Worm (Caenorhabditis elegans) whole organism, L4 larva: ENCODE data around the gene M05D6.3.
A peak's percentile ranks its signal among the peaks of the same experiment; 100 is the strongest.

Experiments used
- D1046.2 ChIP-seq: fragments of 200-800 bp; sonication (Bioruptor generic); IDR thresholded peaks from 2 replicates; pipeline ENCODE4 v1.3.6; 2022; ENCODE audit warnings: missing genetic modification characterization, missing compliant biosample characterization
- F49E8.2 ChIP-seq: sonication (generic microtip); optimal IDR thresholded peaks from 2 replicates; lab custom pipeline; 2016; ENCODE audit warnings: missing compliant biosample characterization, mild to moderate bottlenecking, missing genetic modification characterization, borderline replicate concordance
- R02D3.7 ChIP-seq: fragments of 150-350 bp; sonication (generic microtip); optimal IDR thresholded peaks from 3 replicates; lab custom pipeline; 2014; ENCODE audit warnings: missing biosample characterization, missing genetic modification characterization
- T20F7.1 ChIP-seq: fragments of 200-800 bp; sonication (Bioruptor generic); optimal IDR thresholded peaks from 2 replicates; lab custom pipeline; 2018; ENCODE audit warnings: mild to moderate bottlenecking, missing genetic modification characterization, missing compliant biosample characterization
- Y48G9A.11 ChIP-seq: fragments of 200-800 bp; sonication (Bioruptor generic); IDR thresholded peaks from 2 replicates; pipeline ENCODE4 v1.3.6; 2022; ENCODE audit warnings: missing genetic modification reagents, missing genetic modification characterization, missing compliant biosample characterization
- arid-1 ChIP-seq: fragments of 200-800 bp; sonication (Bioruptor generic); conservative IDR thresholded peaks from 2 replicates; pipeline ENCODE4 v1.3.6; 2022; ENCODE audit warnings: missing genetic modification reagents, missing genetic modification characterization, missing compliant biosample characterization
- ceh-20 ChIP-seq: fragments of 200-800 bp; sonication (Bioruptor generic); IDR thresholded peaks from 2 replicates; pipeline ENCODE4 v1.3.6; 2022; ENCODE audit warnings: missing genetic modification reagents, missing genetic modification characterization, missing compliant biosample characterization
- ceh-28 ChIP-seq: fragments of 150-350 bp; optimal IDR thresholded peaks from 2 replicates; lab custom pipeline; 2014; ENCODE audit warnings: missing biosample characterization, missing genetic modification reagents, missing genetic modification characterization
- ceh-32 ChIP-seq: sonication (generic microtip); optimal IDR thresholded peaks from 2 replicates; lab custom pipeline; 2016; ENCODE audit warnings: mild to moderate bottlenecking, missing genetic modification characterization, missing compliant biosample characterization; ENCODE audit not compliant: poor library complexity
- ceh-82 ChIP-seq: sonication (generic microtip); optimal IDR thresholded peaks from 2 replicates; lab custom pipeline; 2017; ENCODE audit warnings: missing biosample characterization, missing genetic modification characterization
- ctbp-1 ChIP-seq: fragments of 200-800 bp; sonication (Bioruptor generic); IDR thresholded peaks from 2 replicates; pipeline ENCODE4 v1.3.6; 2022; ENCODE audit warnings: missing genetic modification reagents, missing genetic modification characterization, missing compliant biosample characterization
- daf-8 ChIP-seq: fragments of 200-800 bp; sonication (Bioruptor generic); IDR thresholded peaks from 2 replicates; pipeline ENCODE4 v1.3.6; 2022; ENCODE audit warnings: missing genetic modification characterization, missing compliant biosample characterization
- dmd-6 ChIP-seq: fragments of 200-800 bp; sonication (Bioruptor generic); IDR thresholded peaks from 2 replicates; pipeline ENCODE4 v1.3.6; 2022; ENCODE audit warnings: missing genetic modification reagents, missing genetic modification characterization, missing compliant biosample characterization
- dmd-8 ChIP-seq: fragments of 200-800 bp; sonication (Bioruptor generic); IDR thresholded peaks from 2 replicates; pipeline ENCODE4 v1.3.6; 2022; ENCODE audit warnings: missing genetic modification characterization, missing compliant biosample characterization
- dmd-9 ChIP-seq: fragments of 200-800 bp; sonication (Bioruptor generic); IDR thresholded peaks from 2 replicates; pipeline ENCODE4 v1.3.6; 2022; ENCODE audit warnings: missing genetic modification reagents, missing genetic modification characterization, missing compliant biosample characterization
- dpl-1 ChIP-seq: fragments of 150-350 bp; optimal IDR thresholded peaks from 2 replicates; lab custom pipeline; 2014; ENCODE audit warnings: missing biosample characterization, missing genetic modification reagents, missing genetic modification characterization
- dve-1 ChIP-seq: sonication (generic microtip); optimal IDR thresholded peaks from 2 replicates; lab custom pipeline; 2017; ENCODE audit warnings: antibody characterized with exemption, mild to moderate bottlenecking, missing genetic modification characterization, missing compliant biosample characterization; ENCODE audit not compliant: insufficient read depth
- egl-43 ChIP-seq: fragments of 200-800 bp; sonication (Bioruptor generic); IDR thresholded peaks from 2 replicates; pipeline ENCODE4 v1.3.6; 2022; ENCODE audit warnings: missing genetic modification reagents, missing genetic modification characterization, missing compliant biosample characterization
- lin-1 ChIP-seq: fragments of 200-800 bp; sonication (Bioruptor generic); IDR thresholded peaks from 2 replicates; pipeline ENCODE4 v1.3.6; 2022; ENCODE audit warnings: missing genetic modification reagents, missing genetic modification characterization, missing compliant biosample characterization
- lin-13 ChIP-seq: fragments of 150-350 bp; optimal IDR thresholded peaks from 2 replicates; lab custom pipeline; 2014; ENCODE audit warnings: missing biosample characterization, missing genetic modification reagents, missing genetic modification characterization
- lin-29 ChIP-seq: fragments of 200-800 bp; sonication (Bioruptor generic); IDR thresholded peaks from 2 replicates; pipeline ENCODE4 v1.3.6; 2022; ENCODE audit warnings: missing genetic modification reagents, missing genetic modification characterization, missing compliant biosample characterization
- lin-38 ChIP-seq: fragments of 200-800 bp; sonication (Bioruptor generic); IDR thresholded peaks from 2 replicates; pipeline ENCODE4 v1.3.6; 2022; ENCODE audit warnings: missing genetic modification reagents, missing genetic modification characterization, missing compliant biosample characterization
- lin-39 ChIP-seq: fragments of 150-350 bp; optimal IDR thresholded peaks from 2 replicates; lab custom pipeline; 2014; ENCODE audit warnings: missing biosample characterization, missing genetic modification reagents, missing genetic modification characterization
- lsy-2 ChIP-seq, 2 experiments: fragments of 150-350 bp in 1 of 2; sonication (generic microtip) in 1 of 2; optimal IDR thresholded peaks; 2 replicates each; lab custom pipeline; 2014 to 2017; ENCODE audit warnings: missing biosample characterization in 2 of 2, missing genetic modification characterization in 2 of 2
- madf-5 ChIP-seq, 2 experiments: fragments of 200-800 bp; sonication (Bioruptor generic); IDR thresholded peaks; 2 replicates each; pipeline ENCODE4 v1.3.6; 2022; ENCODE audit warnings: missing compliant biosample characterization in 2 of 2, missing genetic modification characterization in 2 of 2
- madf-9 ChIP-seq: fragments of 200-800 bp; sonication (Bioruptor generic); conservative IDR thresholded peaks from 2 replicates; pipeline ENCODE4 v1.3.6; 2022; ENCODE audit warnings: missing genetic modification reagents, missing genetic modification characterization, missing compliant biosample characterization
- mdl-1 ChIP-seq, 2 experiments: fragments of 150-350 bp in 1 of 2; sonication (generic microtip) in 1 of 2; optimal IDR thresholded peaks; 2 replicates each; lab custom pipeline; 2014 to 2017; ENCODE audit warnings: missing biosample characterization in 2 of 2, missing genetic modification characterization in 2 of 2
- mdt-29 ChIP-seq: fragments of 200-800 bp; sonication (Bioruptor generic); IDR thresholded peaks from 2 replicates; pipeline ENCODE4 v1.3.6; 2022; ENCODE audit warnings: missing genetic modification reagents, missing genetic modification characterization, missing compliant biosample characterization
- mep-1 ChIP-seq: fragments of 150-350 bp; sonication (generic microtip); optimal IDR thresholded peaks from 3 replicates; lab custom pipeline; 2014; ENCODE audit warnings: missing biosample characterization, missing genetic modification characterization
- mxl-3 ChIP-seq: fragments of 200-800 bp; sonication (Bioruptor generic); optimal IDR thresholded peaks from 2 replicates; lab custom pipeline; 2018; ENCODE audit warnings: mild to moderate bottlenecking, missing genetic modification characterization, missing compliant biosample characterization
- nhr-237 ChIP-seq: sonication (generic microtip); optimal IDR thresholded peaks from 2 replicates; lab custom pipeline; 2017; ENCODE audit warnings: missing biosample characterization, missing genetic modification characterization
- nhr-28 ChIP-seq: fragments of 150-350 bp; optimal IDR thresholded peaks from 2 replicates; lab custom pipeline; 2014; ENCODE audit warnings: missing biosample characterization, missing genetic modification characterization
- nhr-42 ChIP-seq: fragments of 200-800 bp; sonication (Bioruptor generic); IDR thresholded peaks from 2 replicates; pipeline ENCODE4 v1.3.6; 2022; ENCODE audit warnings: missing genetic modification characterization, missing compliant biosample characterization
- nhr-48 ChIP-seq: sonication (generic microtip); optimal IDR thresholded peaks from 2 replicates; lab custom pipeline; 2016; ENCODE audit warnings: mild to moderate bottlenecking, missing genetic modification characterization, missing compliant biosample characterization
- nhr-77 ChIP-seq: fragments of 150-350 bp; optimal IDR thresholded peaks from 2 replicates; lab custom pipeline; 2014; ENCODE audit warnings: missing biosample characterization, missing genetic modification characterization
- pha-4 ChIP-seq, 2 experiments: fragments of 150-350 bp in 1 of 2; fragments of 200-800 bp in 1 of 2; sonication (Bioruptor generic) in 1 of 2; IDR thresholded peaks in 1 of 2; optimal IDR thresholded peaks in 1 of 2; 2 replicates each; pipeline versions ENCODE4 v1.3.6 to Lab custom; 2014 to 2022; ENCODE audit warnings: missing genetic modification characterization in 2 of 2, missing genetic modification reagents in 2 of 2, missing biosample characterization in 1 of 2, missing compliant biosample characterization in 1 of 2
- sdz-12 ChIP-seq: fragments of 200-800 bp; sonication (Bioruptor generic); optimal IDR thresholded peaks from 2 replicates; lab custom pipeline; 2018; ENCODE audit warnings: mild to moderate bottlenecking, missing genetic modification characterization, missing compliant biosample characterization
- snpc-1.2 ChIP-seq: fragments of 200-800 bp; sonication (Bioruptor generic); IDR thresholded peaks from 2 replicates; pipeline ENCODE4 v1.3.6; 2022; ENCODE audit warnings: missing genetic modification reagents, missing genetic modification characterization, missing compliant biosample characterization
- snpc-4 ChIP-seq: fragments of 150-350 bp; optimal IDR thresholded peaks from 2 replicates; lab custom pipeline; 2014; ENCODE audit warnings: missing biosample characterization, missing genetic modification characterization
- spr-1 ChIP-seq: sonication (generic microtip); optimal IDR thresholded peaks from 2 replicates; lab custom pipeline; 2016; ENCODE audit warnings: mild to moderate bottlenecking, missing genetic modification characterization, missing compliant biosample characterization
- unc-39 ChIP-seq: sonication (generic microtip); optimal IDR thresholded peaks from 2 replicates; lab custom pipeline; 2017; ENCODE audit warnings: missing biosample characterization, missing genetic modification characterization
- unc-62 ChIP-seq, 3 experiments: fragments of 150-350 bp in 1 of 3; sonication (generic microtip); optimal IDR thresholded peaks in 2 of 3; peaks in 1 of 3; 1 replicate in 1 of 3; 2 replicates in 2 of 3; lab custom pipeline; 2014 to 2017; ENCODE audit warnings: missing biosample characterization in 3 of 3, missing genetic modification characterization in 3 of 3, missing genetic modification reagents in 3 of 3, missing genotype in 1 of 3
- vab-7 ChIP-seq: fragments of 200-800 bp; sonication (Bioruptor generic); IDR thresholded peaks from 2 replicates; pipeline ENCODE4 v1.3.6; 2022; ENCODE audit warnings: missing genetic modification reagents, missing genetic modification characterization, missing compliant biosample characterization
- zfp-3 ChIP-seq: fragments of 200-800 bp; sonication (Bioruptor generic); conservative IDR thresholded peaks from 2 replicates; pipeline ENCODE4 v1.3.6; 2022; ENCODE audit warnings: missing genetic modification reagents, missing genetic modification characterization, missing compliant biosample characterization
- zip-2 ChIP-seq: fragments of 150-350 bp; optimal IDR thresholded peaks from 2 replicates; lab custom pipeline; 2014; ENCODE audit warnings: missing biosample characterization, missing genetic modification characterization
- ztf-7 ChIP-seq: fragments of 150-350 bp; optimal IDR thresholded peaks from 2 replicates; lab custom pipeline; 2014; ENCODE audit warnings: missing biosample characterization, missing genetic modification characterization

The M05D6.3 gene

ce11 chrII:8481033-8481708 is 5.6 kb downstream of the M05D6.3 start (continued):
- TF ChIP-seq dpl-1 (GFP tag; lab: Kevin White, UChicago) (no peak), unc-62 (GFP tag; optimal IDR thresholded peaks at IDR 0.05 in 1 of 2; lab: Kevin White, UChicago) (peak in 1 of 2 experiments; percentile 5), unc-62 (tag; optimal IDR thresholded peaks at IDR 0.05; lab: Kevin White, UChicago) (no peak), mxl-3 (GFP tag; lab: Kevin White, UChicago) (no peak), madf-9 (GFP tag; lab: Robert Waterston, UW) (no peak), lin-39 (no peak), egl-43 (GFP tag; lab: Robert Waterston, UW) (no peak), dmd-8 (GFP tag; lab: Robert Waterston, UW) (no peak), snpc-4 (no peak), D1046.2 (GFP tag; lab: Robert Waterston, UW) (no peak), lin-13 (GFP tag; lab: Kevin White, UChicago) (no peak), nhr-77 (tag; lab: Kevin White, UChicago) (peak; percentile 39), ceh-32 (no peak), T20F7.1 (GFP tag; lab: Kevin White, UChicago) (peak; percentile 42), lin-38 (GFP tag; lab: Robert Waterston, UW) (0 out of 2 replicates have a peak, but pooled peaks have one; percentile 27), nhr-48 (tag; lab: Kevin White, UChicago) (peak; percentile 56), dve-1 (tag; lab: Kevin White, UChicago) (peak; percentile 11), nhr-237 (no peak), lin-1 (0 out of 2 replicates have a peak, but pooled peaks have one; percentile 8), madf-5 (GFP tag; IDR thresholded peaks at IDR 0.05; lab: Robert Waterston, UW) (peak in 1 of 2 experiments; percentile 11; a peak in 1 of 4 replicates), spr-1 (tag; lab: Kevin White, UChicago) (no peak), ceh-82 (tag; lab: Kevin White, UChicago) (no peak), unc-39 (tag; lab: Kevin White, UChicago) (no peak), zfp-3 (GFP tag; lab: Robert Waterston, UW) (no peak)

ce11 chrII:8481731-8482253 is 6.2 kb downstream of the M05D6.3 start, which contains the start of gene M05D6.5:
M05D6.5 (minus strand) TSS chrII:8482203.
- no peak for TF ChIP-seq mep-1 (tag; lab: Kevin White, UChicago)
- TF ChIP-seq ceh-82 (tag; lab: Kevin White, UChicago): no peak
- TF ChIP-seq dve-1 (tag; lab: Kevin White, UChicago): no peak
- no peak for TF ChIP-seq ztf-7
- no peak for TF ChIP-seq madf-9 (GFP tag; lab: Robert Waterston, UW)
- no peak for TF ChIP-seq ctbp-1
- no peak for TF ChIP-seq zip-2 (tag; lab: Kevin White, UChicago)
- no peak for TF ChIP-seq D1046.2 (GFP tag; lab: Robert Waterston, UW)
- no peak for TF ChIP-seq T20F7.1 (GFP tag; lab: Kevin White, UChicago)
- TF ChIP-seq snpc-1.2: no peak
- TF ChIP-seq lin-13 (GFP tag; lab: Kevin White, UChicago): no peak
- no peak for TF ChIP-seq R02D3.7 (tag; lab: Kevin White, UChicago)
- TF ChIP-seq lin-29: no peak
- TF ChIP-seq dmd-6 (GFP tag; lab: Robert Waterston, UW): no peak
- TF ChIP-seq mdl-1 (tag; optimal IDR thresholded peaks at IDR 0.05; lab: Kevin White, UChicago): no peak
- no peak for TF ChIP-seq dpl-1 (GFP tag; lab: Kevin White, UChicago)
- no peak for TF ChIP-seq snpc-4
- peak in 1 of 2 experiments; percentile 34 for TF ChIP-seq unc-62 (GFP tag; optimal IDR thresholded peaks at IDR 0.05 in 1 of 2; lab: Kevin White, UChicago)
- no peak for TF ChIP-seq unc-62 (tag; optimal IDR thresholded peaks at IDR 0.05; lab: Kevin White, UChicago)
- no peak for TF ChIP-seq Y48G9A.11 (GFP tag; lab: Robert Waterston, UW)
- no peak for TF ChIP-seq ceh-28 (tag; lab: Kevin White, UChicago)
- TF ChIP-seq vab-7 (GFP tag; lab: Robert Waterston, UW): peak; percentile 3; the same call in 1 of the 2 replicates
- TF ChIP-seq pha-4 (GFP tag; IDR thresholded peaks at IDR 0.05; lab: Robert Waterston, UW): peak; percentile 23; the same call in 1 of the 2 replicates
- TF ChIP-seq pha-4 (tag; optimal IDR thresholded peaks at IDR 0.05; lab: Kevin White, UChicago): no peak
- TF ChIP-seq arid-1 (GFP tag; lab: Robert Waterston, UW): no peak
- no peak for TF ChIP-seq lsy-2 (tag; optimal IDR thresholded peaks at IDR 0.05; lab: Kevin White, UChicago)
- no peak for TF ChIP-seq ceh-20 (GFP tag; lab: Robert Waterston, UW)
- no peak for TF ChIP-seq F49E8.2 (tag; lab: Kevin White, UChicago)
- TF ChIP-seq nhr-42 (GFP tag; lab: Robert Waterston, UW): no peak
- no peak for TF ChIP-seq daf-8 (GFP tag; lab: Robert Waterston, UW)
- TF ChIP-seq sdz-12: no peak
- TF ChIP-seq mdt-29 (GFP tag; lab: Robert Waterston, UW): no peak
- no peak for TF ChIP-seq dmd-9 (GFP tag; lab: Robert Waterston, UW)
- no peak for TF ChIP-seq nhr-28
